Worm (Caenorhabditis elegans) whole organism, L1 larva: ENCODE measurements around the gene nrde-4.

ENCODE experiments used
- C04F5.9 ChIP-seq: sonication (generic microtip); optimal IDR thresholded peaks from 2 replicates; lab custom pipeline; 2016; ENCODE audit warnings: missing genetic modification characterization, missing compliant biosample characterization
- C34B4.2 ChIP-seq: sonication (generic microtip); optimal IDR thresholded peaks from 2 replicates; lab custom pipeline; 2017; ENCODE audit warnings: mild to moderate bottlenecking, missing genetic modification characterization, missing compliant biosample characterization
- F16B12.6 ChIP-seq: fragments of 150-350 bp; optimal IDR thresholded peaks from 2 replicates; lab custom pipeline; 2014; ENCODE audit warnings: missing biosample characterization, missing genetic modification characterization
- aha-1 ChIP-seq: fragments of 150-350 bp; optimal IDR thresholded peaks from 2 replicates; lab custom pipeline; 2014; ENCODE audit warnings: missing biosample characterization, missing genetic modification characterization
- ceh-63 ChIP-seq: fragments of 200-800 bp; sonication (Bioruptor generic); optimal IDR thresholded peaks from 2 replicates; lab custom pipeline; 2018; ENCODE audit warnings: mild to moderate bottlenecking, missing genetic modification characterization, missing compliant biosample characterization
- ceh-82 ChIP-seq, 3 experiments: fragments of 150-350 bp in 1 of 3; sonication (generic microtip) in 2 of 3; optimal IDR thresholded peaks; 2 replicates each; lab custom pipeline; 2014 to 2017; ENCODE audit warnings: missing biosample characterization in 3 of 3, missing genetic modification characterization in 3 of 3
- ceh-88 ChIP-seq: fragments of 200-800 bp; sonication (Bioruptor generic); IDR thresholded peaks from 2 replicates; pipeline ENCODE4 v1.3.6; 2022; ENCODE audit warnings: missing genetic modification characterization, missing compliant biosample characterization
- ces-1 ChIP-seq: fragments of 150-350 bp; optimal IDR thresholded peaks from 2 replicates; lab custom pipeline; 2014; ENCODE audit warnings: missing biosample characterization, missing genetic modification reagents, missing genetic modification characterization
- dpl-1 ChIP-seq, 3 experiments: fragments of 150-350 bp in 2 of 3; sonication (generic microtip) in 1 of 3; optimal IDR thresholded peaks; 2 replicates each; lab custom pipeline; 2014 to 2017; ENCODE audit warnings: missing biosample characterization in 3 of 3, missing genetic modification characterization in 3 of 3, missing genetic modification reagents in 3 of 3
- dsc-1 ChIP-seq: sonication (generic microtip); optimal IDR thresholded peaks from 2 replicates; lab custom pipeline; 2016; ENCODE audit warnings: mild to moderate bottlenecking, missing genetic modification characterization, missing compliant biosample characterization
- elt-2 ChIP-seq: sonication (generic microtip); optimal IDR thresholded peaks from 2 replicates; lab custom pipeline; 2016; ENCODE audit warnings: missing genetic modification characterization, mild to moderate bottlenecking, inconsistent platforms, missing compliant biosample characterization, missing genetic modification reagents
- ets-5 ChIP-seq: fragments of 200-800 bp; sonication (Bioruptor generic); IDR thresholded peaks from 2 replicates; pipeline ENCODE4 v1.3.6; 2022; ENCODE audit warnings: missing genetic modification characterization, missing compliant biosample characterization
- fkh-10 ChIP-seq: sonication (generic microtip); optimal IDR thresholded peaks from 2 replicates; lab custom pipeline; 2017; ENCODE audit warnings: missing biosample characterization, missing genetic modification reagents, missing genetic modification characterization
- fkh-8 ChIP-seq: sonication (generic microtip); optimal IDR thresholded peaks from 2 replicates; lab custom pipeline; 2016; ENCODE audit warnings: mild to moderate bottlenecking, missing genetic modification characterization, missing compliant biosample characterization
- hlh-4 ChIP-seq: sonication (generic microtip); optimal IDR thresholded peaks from 2 replicates; lab custom pipeline; 2016; ENCODE audit warnings: mild to moderate bottlenecking, missing genetic modification characterization, missing compliant biosample characterization
- hpl-2 ChIP-seq: fragments of 150-350 bp; optimal IDR thresholded peaks from 2 replicates; lab custom pipeline; 2014; ENCODE audit warnings: missing biosample characterization, missing genetic modification reagents, missing genetic modification characterization
- isw-1 ChIP-seq: fragments of 200-800 bp; sonication (Bioruptor generic); IDR thresholded peaks from 2 replicates; pipeline ENCODE4 v1.3.6; 2022; ENCODE audit warnings: missing genetic modification characterization, missing compliant biosample characterization
- jun-1 ChIP-seq: fragments of 150-350 bp; optimal IDR thresholded peaks from 2 replicates; lab custom pipeline; 2014; ENCODE audit warnings: missing biosample characterization, missing genetic modification reagents, missing genetic modification characterization
- lin-13 ChIP-seq: fragments of 150-350 bp; optimal IDR thresholded peaks from 2 replicates; lab custom pipeline; 2014; ENCODE audit warnings: missing biosample characterization, missing genetic modification reagents, missing genetic modification characterization
- lin-14 ChIP-seq: fragments of 200-800 bp; sonication (Bioruptor generic); optimal IDR thresholded peaks from 2 replicates; lab custom pipeline; 2018; ENCODE audit warnings: mild to moderate bottlenecking, missing genetic modification characterization, moderate library complexity, missing compliant biosample characterization
- lin-15B ChIP-seq: fragments of 150-350 bp; sonication (generic microtip); optimal IDR thresholded peaks from 3 replicates; lab custom pipeline; 2014; ENCODE audit warnings: missing biosample characterization, missing genetic modification characterization
- lin-35 ChIP-seq, 2 experiments: fragments of 150-350 bp; optimal IDR thresholded peaks; 2 replicates each; lab custom pipeline; 2014; ENCODE audit warnings: missing biosample characterization in 2 of 2, missing genetic modification characterization in 2 of 2, missing genetic modification reagents in 2 of 2
- lin-39 ChIP-seq: fragments of 150-350 bp; optimal IDR thresholded peaks from 2 replicates; lab custom pipeline; 2014; ENCODE audit warnings: missing biosample characterization, missing genetic modification reagents, missing genetic modification characterization
- mep-1 ChIP-seq: fragments of 150-350 bp; optimal IDR thresholded peaks from 2 replicates; lab custom pipeline; 2014; ENCODE audit warnings: missing biosample characterization, missing genetic modification characterization
- nhr-11 ChIP-seq: fragments of 150-350 bp; optimal IDR thresholded peaks from 2 replicates; lab custom pipeline; 2014; ENCODE audit warnings: missing biosample characterization, missing genetic modification characterization
- nhr-12 ChIP-seq: sonication (generic microtip); optimal IDR thresholded peaks from 2 replicates; lab custom pipeline; 2017; ENCODE audit warnings: missing biosample characterization, missing genetic modification characterization
- nhr-19 ChIP-seq: fragments of 200-800 bp; sonication (Bioruptor generic); conservative IDR thresholded peaks from 2 replicates; pipeline ENCODE4 v1.3.6; 2022; ENCODE audit warnings: missing genetic modification characterization, missing compliant biosample characterization
- nhr-20 ChIP-seq: sonication (generic microtip); optimal IDR thresholded peaks from 2 replicates; lab custom pipeline; 2016; ENCODE audit warnings: mild to moderate bottlenecking, missing genetic modification characterization, missing compliant biosample characterization
- nhr-47 ChIP-seq: sonication (generic microtip); optimal IDR thresholded peaks from 2 replicates; lab custom pipeline; 2016; ENCODE audit warnings: mild to moderate bottlenecking, missing genetic modification characterization, moderate library complexity, missing compliant biosample characterization
- nhr-71 ChIP-seq: sonication (generic microtip); optimal IDR thresholded peaks from 2 replicates; lab custom pipeline; 2016; ENCODE audit warnings: mild to moderate bottlenecking, missing genetic modification characterization, moderate library complexity, missing compliant biosample characterization
- nhr-76 ChIP-seq: sonication (generic microtip); optimal IDR thresholded peaks from 2 replicates; lab custom pipeline; 2017; ENCODE audit warnings: missing biosample characterization, missing genetic modification characterization
- nhr-85 ChIP-seq: sonication (generic microtip); peaks from one replicate; lab custom pipeline; 2016; ENCODE audit warnings: missing genetic modification characterization, inconsistent platforms, missing compliant biosample characterization
- nhr-90 ChIP-seq: sonication (generic microtip); optimal IDR thresholded peaks from 2 replicates; lab custom pipeline; 2016; ENCODE audit warnings: mild to moderate bottlenecking, missing genetic modification characterization, missing compliant biosample characterization; ENCODE audit not compliant: poor library complexity
- pag-3 ChIP-seq: sonication (generic microtip); optimal IDR thresholded peaks from 2 replicates; lab custom pipeline; 2017; ENCODE audit warnings: missing genetic modification characterization, mild to moderate bottlenecking, missing compliant biosample characterization, antibody characterized with exemption, borderline replicate concordance; ENCODE audit not compliant: insufficient read depth
- pax-3 ChIP-seq: fragments of 200-800 bp; sonication (Bioruptor generic); optimal IDR thresholded peaks from 2 replicates; lab custom pipeline; 2018; ENCODE audit warnings: mild to moderate bottlenecking, missing genetic modification characterization, moderate library complexity, missing compliant biosample characterization
- pqm-1 ChIP-seq: sonication (generic microtip); optimal IDR thresholded peaks from 3 replicates; lab custom pipeline; 2017; ENCODE audit warnings: missing biosample characterization, missing genetic modification characterization
- rnt-1 ChIP-seq: sonication (generic microtip); optimal IDR thresholded peaks from 2 replicates; lab custom pipeline; 2016; ENCODE audit warnings: mild to moderate bottlenecking, missing genetic modification characterization, moderate library complexity, missing compliant biosample characterization
- skn-1 ChIP-seq: fragments of 150-350 bp; optimal IDR thresholded peaks from 2 replicates; lab custom pipeline; 2014; ENCODE audit warnings: missing biosample characterization, missing genetic modification characterization
- snpc-4 ChIP-seq: fragments of 150-350 bp; optimal IDR thresholded peaks from 2 replicates; lab custom pipeline; 2014; ENCODE audit warnings: missing biosample characterization, missing genetic modification characterization
- snu-23 ChIP-seq: sonication (generic microtip); optimal IDR thresholded peaks from 2 replicates; lab custom pipeline; 2016; ENCODE audit warnings: missing genetic modification characterization, missing compliant biosample characterization
- sup-37 ChIP-seq: fragments of 200-800 bp; sonication (Bioruptor generic); optimal IDR thresholded peaks from 2 replicates; lab custom pipeline; 2018; ENCODE audit warnings: mild to moderate bottlenecking, missing genetic modification characterization, missing compliant biosample characterization
- swsn-7 ChIP-seq: sonication (generic microtip); optimal IDR thresholded peaks from 2 replicates; lab custom pipeline; 2016; ENCODE audit warnings: missing genetic modification characterization, missing compliant biosample characterization
- tbx-2 ChIP-seq: sonication (generic microtip); optimal IDR thresholded peaks from 2 replicates; lab custom pipeline; 2016; ENCODE audit warnings: missing genetic modification characterization, missing compliant biosample characterization
- unc-130 ChIP-seq: fragments of 150-350 bp; optimal IDR thresholded peaks from 2 replicates; lab custom pipeline; 2017; ENCODE audit warnings: missing biosample characterization, missing genetic modification characterization, inconsistent platforms
- unc-62 ChIP-seq: fragments of 150-350 bp; optimal IDR thresholded peaks from 2 replicates; lab custom pipeline; 2014; ENCODE audit warnings: missing biosample characterization, missing genetic modification reagents, missing genetic modification characterization
- unc-86 ChIP-seq: sonication (generic microtip); optimal IDR thresholded peaks from 2 replicates; lab custom pipeline; 2016; ENCODE audit warnings: missing genetic modification characterization, missing compliant biosample characterization
- unc-98 ChIP-seq: fragments of 200-800 bp; sonication (Bioruptor generic); IDR thresholded peaks from 2 replicates; pipeline ENCODE4 v1.3.6; 2022; ENCODE audit warnings: missing genetic modification characterization, missing compliant biosample characterization
- vab-15 ChIP-seq: sonication (generic microtip); optimal IDR thresholded peaks from 2 replicates; lab custom pipeline; 2017; ENCODE audit warnings: missing genotype, mild to moderate bottlenecking, missing genetic modification characterization, missing compliant biosample characterization
- xbp-1 ChIP-seq: sonication (generic microtip); optimal IDR thresholded peaks from 2 replicates; lab custom pipeline; 2016; ENCODE audit warnings: missing genetic modification characterization, missing compliant biosample characterization
- zag-1 ChIP-seq: fragments of 150-350 bp; optimal IDR thresholded peaks from 2 replicates; lab custom pipeline; 2014; ENCODE audit warnings: missing biosample characterization, missing genetic modification characterization
- zip-4 ChIP-seq: fragments of 200-800 bp; sonication (Bioruptor generic); optimal IDR thresholded peaks from 2 replicates; lab custom pipeline; 2018; ENCODE audit warnings: mild to moderate bottlenecking, missing genetic modification characterization, moderate library complexity, missing compliant biosample characterization
- ztf-11 ChIP-seq, 2 experiments: sonication (generic microtip); optimal IDR thresholded peaks; 2 replicates each; lab custom pipeline; 2016 to 2017; ENCODE audit warnings: missing genetic modification characterization in 2 of 2, missing biosample characterization in 1 of 2, missing compliant biosample characterization in 1 of 2

The nrde-4 gene

DNA sequence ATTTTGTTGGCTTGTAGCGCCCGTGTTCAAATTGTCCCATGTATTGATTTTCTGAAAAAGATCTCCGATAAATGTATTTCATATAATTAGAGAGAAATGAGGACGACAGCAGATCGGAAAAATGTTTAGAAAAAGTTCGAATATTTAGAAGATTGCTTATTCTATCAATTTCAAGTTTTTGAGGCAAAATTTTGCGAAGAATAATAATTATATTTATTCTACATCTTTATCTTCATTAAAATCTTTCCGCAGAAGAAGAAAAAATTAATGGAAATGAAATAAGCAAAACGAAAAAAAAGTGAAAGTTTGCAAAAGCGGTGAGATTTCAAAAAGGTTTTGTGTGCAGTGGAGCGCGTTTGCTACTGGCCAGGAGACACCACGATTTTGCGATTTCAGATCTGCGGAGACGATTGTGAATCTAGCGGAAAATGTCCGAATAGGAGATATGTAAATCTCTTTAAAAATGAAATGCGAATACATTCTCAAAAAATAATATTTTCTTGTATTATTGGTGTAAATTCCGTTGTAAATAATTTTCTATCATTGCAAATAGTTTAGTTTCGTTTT, at the start of gene nrde-4:
TSS of gene nrde-4 (minus strand) at position 51 of the 567 bp plus-strand sequence.
- TF ChIP-seq sup-37 (GFP tag; lab: Kevin White, UChicago): no peak
- TF ChIP-seq dsc-1: peak; percentile 30
- no peak for TF ChIP-seq ceh-63 (GFP tag; lab: Kevin White, UChicago)
- peak; percentile 70 for TF ChIP-seq pag-3 (tag; lab: Kevin White, UChicago)
- TF ChIP-seq nhr-20 (tag; lab: Kevin White, UChicago): peak; percentile 63
- peak; percentile 43 for TF ChIP-seq isw-1
- TF ChIP-seq F16B12.6 (tag; lab: Kevin White, UChicago): peak; percentile 48
- TF ChIP-seq rnt-1 (tag; lab: Kevin White, UChicago): peak; percentile 88
- peak; percentile 15; the same call in 1 of the 2 replicates for TF ChIP-seq nhr-19 (GFP tag; lab: Robert Waterston, UW)
- TF ChIP-seq dpl-1 (GFP tag; optimal IDR thresholded peaks at IDR 0.05; lab: Kevin White, UChicago): peak; percentile 69 to 76 (median 69)
- no peak for TF ChIP-seq pax-3 (tag; lab: Kevin White, UChicago)
- no peak for TF ChIP-seq nhr-11
- no peak for TF ChIP-seq nhr-76 (tag; lab: Kevin White, UChicago)
- TF ChIP-seq mep-1 (tag; lab: Kevin White, UChicago): peak; percentile 81
- TF ChIP-seq unc-86 (tag; lab: Kevin White, UChicago): peak; percentile 38
- peak; percentile 54 to 85 for TF ChIP-seq lin-35 (GFP tag; optimal IDR thresholded peaks at IDR 0.05; lab: Kevin White, UChicago)
- TF ChIP-seq lin-13 (GFP tag; lab: Kevin White, UChicago): peak; percentile 67
- peak; percentile 76 for TF ChIP-seq snu-23 (GFP tag; lab: Kevin White, UChicago)
- no peak for TF ChIP-seq zag-1 (tag; lab: Kevin White, UChicago)
- TF ChIP-seq tbx-2 (tag; lab: Kevin White, UChicago): peak; percentile 50
- no peak for TF ChIP-seq lin-39
- TF ChIP-seq lin-15B (tag; lab: Kevin White, UChicago): peak; percentile 82
- TF ChIP-seq C04F5.9 (tag; lab: Kevin White, UChicago): no peak
- peak; percentile 65 to 77 (median 69) for TF ChIP-seq ceh-82 (tag; optimal IDR thresholded peaks at IDR 0.05; lab: Kevin White, UChicago)
- no peak for TF ChIP-seq ets-5
- TF ChIP-seq swsn-7: peak; percentile 61
- no peak for TF ChIP-seq nhr-12 (tag; lab: Kevin White, UChicago)
- no peak for TF ChIP-seq unc-98 (GFP tag; lab: Robert Waterston, UW)
- no peak for TF ChIP-seq C34B4.2
- TF ChIP-seq lin-14 (GFP tag; lab: Kevin White, UChicago): peak; percentile 84
- peak; percentile 64 for TF ChIP-seq nhr-90 (tag; lab: Kevin White, UChicago)
- TF ChIP-seq ceh-88 (GFP tag; lab: Robert Waterston, UW): no peak
- TF ChIP-seq jun-1 (tag; lab: Kevin White, UChicago): peak; percentile 22
- peak; percentile 77 for TF ChIP-seq nhr-71 (tag; lab: Kevin White, UChicago)
- TF ChIP-seq hpl-2 (GFP tag; lab: Kevin White, UChicago): no peak
- no peak for TF ChIP-seq zip-4 (GFP tag; lab: Kevin White, UChicago)
- TF ChIP-seq unc-130 (tag; lab: Kevin White, UChicago): peak; percentile 34
- TF ChIP-seq xbp-1 (tag; lab: Kevin White, UChicago): peak; percentile 61
- peak; percentile 61 for TF ChIP-seq nhr-47 (tag; lab: Kevin White, UChicago)
- TF ChIP-seq fkh-10 (GFP tag; lab: Kevin White, UChicago): no peak
- TF ChIP-seq elt-2 (tag; lab: Kevin White, UChicago): no peak
- peak; percentile 66 for TF ChIP-seq fkh-8 (tag; lab: Kevin White, UChicago)
- TF ChIP-seq ces-1: no peak
- TF ChIP-seq aha-1 (tag; lab: Kevin White, UChicago): no peak
- no peak for TF ChIP-seq unc-62
- peak; percentile 71 for TF ChIP-seq skn-1 (tag; lab: Kevin White, UChicago)
- TF ChIP-seq hlh-4 (tag; lab: Kevin White, UChicago): no peak
- TF ChIP-seq snpc-4: peak; percentile 65
- no peak for TF ChIP-seq vab-15 (tag; lab: Kevin White, UChicago)
- TF ChIP-seq nhr-85 (tag; lab: Kevin White, UChicago): peak; percentile 73
- peak in 1 of 2 experiments; percentile 30 for TF ChIP-seq ztf-11 (tag; optimal IDR thresholded peaks at IDR 0.05; lab: Kevin White, UChicago)
- TF ChIP-seq pqm-1 (tag; lab: Kevin White, UChicago): no peak
